Worm (Caenorhabditis elegans): Measurements from ENCODE around the gene Y94A7B.11.
A peak's percentile ranks its signal among the peaks of the same experiment; 100 is the strongest.

Y94A7B.11 gene

DNA sequence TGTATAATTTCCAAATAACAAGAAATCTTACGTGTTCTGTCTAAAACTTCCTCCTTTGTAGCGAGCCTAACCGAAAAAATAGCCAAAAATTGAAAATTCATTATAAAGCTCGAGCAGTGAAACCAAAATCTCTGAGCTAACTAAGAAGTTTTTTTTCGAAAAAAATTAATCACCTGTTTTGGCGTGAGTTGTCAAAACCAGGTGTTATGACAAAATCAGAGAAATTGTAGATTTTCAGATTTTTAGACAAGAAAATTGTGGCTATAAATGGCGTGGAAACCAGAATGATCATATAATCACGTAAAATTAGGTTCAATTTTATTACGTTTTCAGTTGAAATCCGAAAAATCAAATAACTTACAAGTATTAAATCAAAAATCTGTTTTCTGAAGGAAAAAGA lies 29.3 kb downstream of the Y94A7B.11 start, which contains the start of gene sre-21 (continued):
- TF ChIP-seq lsy-2 (tag; optimal IDR thresholded peaks at IDR 0.05): no peak
- no peak for TF ChIP-seq ceh-44 (GFP tag; IDR thresholded peaks at IDR 0.05)

DNA sequence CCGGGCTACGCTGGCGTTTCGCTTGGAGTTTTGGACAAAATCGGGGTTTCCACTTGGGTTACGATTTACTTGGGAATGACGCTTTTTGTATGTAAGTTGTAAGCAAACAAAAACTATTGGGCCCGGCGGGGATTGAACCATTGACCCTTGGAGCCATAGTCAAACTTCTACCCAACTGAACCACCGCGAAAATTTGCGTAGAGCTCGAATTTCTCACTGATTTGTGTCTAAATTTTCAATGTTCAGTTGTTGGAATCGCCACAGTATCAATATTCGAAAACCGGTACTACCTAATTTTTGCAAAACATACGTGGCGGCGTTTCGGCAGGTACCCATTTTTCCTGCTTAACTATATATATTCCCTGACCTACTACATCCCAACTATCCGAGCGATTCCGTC lies 34.7 kb downstream of the Y94A7B.11 start:
- TF ChIP-seq ama-1 (optimal IDR thresholded peaks at IDR 0.05) (no peak), lim-7 (GFP tag; IDR thresholded peaks at IDR 0.05) (peak; percentile 61; the same call in 1 of the 2 replicates), snpc-1.2 (GFP tag; IDR thresholded peaks at IDR 0.05) (0 out of 2 replicates have a peak, but pooled peaks have one; percentile 46)

DNA sequence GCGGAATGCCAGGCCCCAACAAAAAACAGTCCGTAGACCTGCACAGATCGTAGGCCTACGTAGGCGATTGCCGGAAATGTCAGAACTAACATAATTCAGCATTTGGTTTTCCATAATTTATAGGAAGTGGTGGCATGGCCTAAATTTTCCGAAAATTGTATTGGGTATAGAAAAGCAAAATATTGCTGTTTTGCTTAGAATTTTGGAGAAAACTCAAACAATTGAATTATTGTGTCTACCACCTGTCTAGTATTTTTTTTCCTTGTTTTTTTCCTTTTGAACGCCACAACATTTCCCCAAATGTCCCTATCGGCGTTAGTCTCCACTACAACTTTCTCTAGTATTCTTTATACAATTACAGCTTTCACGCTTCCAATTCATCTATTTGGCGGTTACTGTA lies 35.2 kb downstream of the Y94A7B.11 start, which contains the start of gene srh-284:
Gene srh-284, plus strand, starts transcription at position 301 of the 400 bp plus-strand sequence.
- TF ChIP-seq fkh-10 (GFP tag; optimal IDR thresholded peaks at IDR 0.05): no peak
- TF ChIP-seq dpl-1 (GFP tag; optimal IDR thresholded peaks at IDR 0.05): no peak
- TF ChIP-seq daf-16 (GFP tag; optimal IDR thresholded peaks at IDR 0.05): no peak
- no peak for TF ChIP-seq daf-16 (tag; optimal IDR thresholded peaks at IDR 0.05)
- no peak for TF ChIP-seq mxl-2 (GFP tag; conservative IDR thresholded peaks at IDR 0.05)
- no peak for TF ChIP-seq nhr-42 (GFP tag; IDR thresholded peaks at IDR 0.05)
- TF ChIP-seq F37D6.2 (tag; optimal IDR thresholded peaks at IDR 0.05): no peak
- no peak for TF ChIP-seq nhr-102 (tag; optimal IDR thresholded peaks at IDR 0.05)

DNA sequence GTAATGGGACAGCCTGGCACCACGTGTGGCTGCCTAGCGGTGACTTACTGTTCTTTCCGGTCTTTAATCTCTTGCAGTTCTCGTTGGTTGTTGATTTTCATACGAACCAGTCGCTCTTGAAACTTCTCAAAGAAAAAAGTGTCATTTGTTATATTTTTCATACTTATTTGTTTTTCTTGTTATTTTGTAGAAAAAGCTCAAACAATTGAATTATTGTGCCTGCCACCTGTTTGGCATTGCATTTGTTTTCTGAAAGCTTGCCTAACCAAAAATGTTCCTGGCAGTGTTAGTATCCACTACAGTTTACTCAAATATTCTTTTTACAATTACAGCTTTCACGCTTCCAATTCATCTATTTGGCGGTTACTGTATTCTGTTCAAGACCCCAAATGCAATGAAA lies 37.3 kb downstream of the Y94A7B.11 start, which contains the start of the genes C47A10.16 and srh-283:
Gene C47A10.16, minus strand, starts transcription at position 101 of the 400 bp plus-strand sequence.
Gene srh-283, plus strand, starts transcription at position 272 of the 400 bp plus-strand sequence.
- no peak for TF ChIP-seq madf-9 (GFP tag; conservative IDR thresholded peaks at IDR 0.05)
- no peak for TF ChIP-seq mdt-29 (GFP tag; IDR thresholded peaks at IDR 0.05)
- no peak for TF ChIP-seq zip-2 (tag; optimal IDR thresholded peaks at IDR 0.05)
- no peak for TF ChIP-seq daf-8 (GFP tag; IDR thresholded peaks at IDR 0.05)
- no peak for TF ChIP-seq arid-1 (GFP tag; conservative IDR thresholded peaks at IDR 0.05)
- TF ChIP-seq Y48G9A.11 (GFP tag; IDR thresholded peaks at IDR 0.05): no peak
- TF ChIP-seq D1046.2 (GFP tag; IDR thresholded peaks at IDR 0.05): no peak
- TF ChIP-seq egl-27 (tag; optimal IDR thresholded peaks at IDR 0.05): no peak

DNA sequence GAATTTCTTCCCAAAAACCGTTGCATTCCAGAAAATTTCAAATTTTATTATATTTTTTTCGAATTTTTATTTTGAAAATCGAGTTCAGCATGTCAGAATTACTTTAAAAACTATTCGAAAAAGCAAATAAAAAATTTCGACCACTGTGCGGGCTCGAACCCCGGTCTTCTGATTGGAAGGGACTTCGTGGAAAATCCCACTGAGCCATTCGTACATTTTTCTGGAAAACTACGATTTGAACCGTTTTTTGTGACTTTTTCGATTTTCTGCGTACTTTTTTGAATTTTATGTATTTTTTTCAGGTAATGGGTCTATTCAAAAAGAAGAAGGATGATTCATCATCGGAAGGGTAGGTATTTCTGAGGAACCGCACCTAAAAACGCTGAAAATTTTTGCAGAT lies 46.8 kb downstream of the Y94A7B.11 start, which contains the start of gene pgp-9:
Gene pgp-9, plus strand, starts transcription at position 301 of the 400 bp plus-strand sequence.
- TF ChIP-seq lir-3 (tag; optimal IDR thresholded peaks at IDR 0.05) (no peak), aha-1 (tag) (peak; percentile 71), unc-62 (GFP tag; optimal IDR thresholded peaks at IDR 0.05 in 1 of 2) (no peak), unc-62 (tag; optimal IDR thresholded peaks at IDR 0.05) (no peak)

DNA sequence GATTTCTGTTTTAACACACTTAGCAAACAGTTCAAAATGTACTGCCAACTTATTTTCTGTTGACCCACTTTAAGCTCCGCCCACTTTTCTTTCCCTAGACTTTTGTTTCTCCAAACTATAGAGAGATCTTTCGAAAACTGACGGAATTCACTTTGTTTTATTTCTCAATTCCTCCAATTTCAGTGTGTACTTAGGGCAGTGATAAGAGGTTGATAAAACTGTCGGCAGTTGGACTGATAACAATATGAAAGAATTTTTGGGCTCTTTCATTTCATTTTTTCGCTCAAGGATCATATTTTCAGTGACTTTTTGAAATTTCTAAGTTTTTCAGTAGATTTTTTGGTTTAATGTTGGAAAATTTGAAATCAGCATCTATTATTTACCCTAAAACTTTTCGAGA lies 47.4 kb downstream of the Y94A7B.11 start:
- TF ChIP-seq rbr-2 (tag; optimal IDR thresholded peaks at IDR 0.05) (no peak), zfp-2 (tag; optimal IDR thresholded peaks at IDR 0.05) (no peak), pqm-1 (tag; optimal IDR thresholded peaks at IDR 0.05) (peak; percentile 75), fos-1 (tag; optimal IDR thresholded peaks at IDR 0.05) (no peak), zip-2 (tag; optimal IDR thresholded peaks at IDR 0.05) (no peak), dmd-6 (GFP tag; IDR thresholded peaks at IDR 0.05) (peak; percentile 42; the same call in 1 of the 2 replicates), egl-43 (GFP tag; IDR thresholded peaks at IDR 0.05) (no peak), daf-16 (GFP tag; optimal IDR thresholded peaks at IDR 0.05) (no peak), daf-16 (tag; optimal IDR thresholded peaks at IDR 0.05) (peak; percentile 68), F10B5.3 (tag; optimal IDR thresholded peaks at IDR 0.05) (no peak), dmd-9 (GFP tag; IDR thresholded peaks at IDR 0.05) (no peak), T26A8.4 (GFP tag; IDR thresholded peaks at IDR 0.05) (no peak), nhr-28 (tag; optimal IDR thresholded peaks at IDR 0.05) (peak; percentile 66), lsy-2 (tag; optimal IDR thresholded peaks at IDR 0.05) (no peak), F37D6.2 (tag; optimal IDR thresholded peaks at IDR 0.05) (no peak), lin-1 (GFP tag; IDR thresholded peaks at IDR 0.05) (no peak), tra-1 (GFP tag; IDR thresholded peaks at IDR 0.05) (no peak), fkh-10 (GFP tag; optimal IDR thresholded peaks at IDR 0.05) (no peak), ctbp-1 (GFP tag; IDR thresholded peaks at IDR 0.05) (no peak), nhr-111 (GFP tag; optimal IDR thresholded peaks at IDR 0.05) (no peak), F26F4.8 (GFP tag; conservative IDR thresholded peaks at IDR 0.05) (no peak), nhr-77 (tag; optimal IDR thresholded peaks at IDR 0.05) (no peak), ceh-32 (tag; optimal IDR thresholded peaks at IDR 0.05; ENCODE audit: poor library complexity) (no peak), sdz-12 (GFP tag; optimal IDR thresholded peaks at IDR 0.05) (no peak), lin-39 (tag; optimal IDR thresholded peaks at IDR 0.05) (no peak)

Data from whole organism, L4 larva.